Worm (Caenorhabditis elegans) whole organism, late embryonic: Measurements from ENCODE around the gene npp-5.

ENCODE experiments used
- C08G9.2 ChIP-seq: sonication (generic microtip); optimal IDR thresholded peaks from 2 replicates; lab custom pipeline; 2016; ENCODE audit warnings: mild to moderate bottlenecking, missing genetic modification characterization, moderate library complexity, missing compliant biosample characterization
- C38D4.7 ChIP-seq: fragments of 200-800 bp; sonication (Bioruptor generic); optimal IDR thresholded peaks from 2 replicates; lab custom pipeline; 2018; ENCODE audit warnings: mild to moderate bottlenecking, missing genetic modification characterization, moderate library complexity, missing compliant biosample characterization
- F13H6.1 ChIP-seq: sonication (generic microtip); optimal IDR thresholded peaks from 2 replicates; lab custom pipeline; 2016; ENCODE audit warnings: missing genetic modification characterization, missing compliant biosample characterization
- K02D7.2 ChIP-seq: sonication (generic microtip); optimal IDR thresholded peaks from 2 replicates; lab custom pipeline; 2017; ENCODE audit warnings: mild to moderate bottlenecking, missing genetic modification characterization, missing compliant biosample characterization
- K09A11.1 ChIP-seq: sonication (generic microtip); optimal IDR thresholded peaks from 2 replicates; lab custom pipeline; 2017; ENCODE audit warnings: antibody characterized with exemption, mild to moderate bottlenecking, missing genetic modification characterization, missing compliant biosample characterization; ENCODE audit not compliant: insufficient read depth
- Y22D7AL.16 ChIP-seq: sonication (generic microtip); optimal IDR thresholded peaks from 2 replicates; lab custom pipeline; 2016; ENCODE audit warnings: missing genetic modification characterization, missing compliant biosample characterization
- ahr-1 ChIP-seq: sonication (generic microtip); optimal IDR thresholded peaks from 2 replicates; lab custom pipeline; 2016; ENCODE audit warnings: missing genetic modification characterization, missing compliant biosample characterization
- ceh-14 ChIP-seq: sonication (generic microtip); optimal IDR thresholded peaks from 2 replicates; lab custom pipeline; 2016; ENCODE audit warnings: missing genotype, missing genetic modification characterization, missing compliant biosample characterization
- ceh-19 ChIP-seq: fragments of 200-800 bp; sonication (Bioruptor generic); optimal IDR thresholded peaks from 2 replicates; lab custom pipeline; 2018; ENCODE audit warnings: mild to moderate bottlenecking, missing genetic modification characterization, missing compliant biosample characterization
- ceh-2 ChIP-seq: sonication (generic microtip); optimal IDR thresholded peaks from 2 replicates; lab custom pipeline; 2016; ENCODE audit warnings: missing genotype, missing genetic modification characterization, missing compliant biosample characterization
- ceh-22 ChIP-seq: sonication (generic microtip); optimal IDR thresholded peaks from 2 replicates; lab custom pipeline; 2017; ENCODE audit warnings: missing biosample characterization, missing genetic modification characterization
- ceh-31 ChIP-seq: sonication (generic microtip); optimal IDR thresholded peaks from 2 replicates; lab custom pipeline; 2016; ENCODE audit warnings: missing genetic modification characterization, missing compliant biosample characterization
- ceh-34 ChIP-seq: sonication (generic microtip); optimal IDR thresholded peaks from 2 replicates; lab custom pipeline; 2016; ENCODE audit warnings: mild to moderate bottlenecking, missing genetic modification characterization, missing compliant biosample characterization
- ceh-45 ChIP-seq: fragments of 200-800 bp; sonication (Bioruptor generic); IDR thresholded peaks from 2 replicates; pipeline ENCODE4 v1.3.6; 2022; ENCODE audit warnings: missing genetic modification reagents, missing genetic modification characterization, missing compliant biosample characterization
- ceh-48 ChIP-seq: sonication (generic microtip); optimal IDR thresholded peaks from 2 replicates; lab custom pipeline; 2016; ENCODE audit warnings: missing genetic modification characterization, inconsistent platforms, missing compliant biosample characterization
- ceh-6 ChIP-seq: fragments of 200-800 bp; sonication (Bioruptor generic); optimal IDR thresholded peaks from 2 replicates; lab custom pipeline; 2018; ENCODE audit warnings: mild to moderate bottlenecking, missing genetic modification characterization, missing compliant biosample characterization
- che-1 ChIP-seq: sonication (generic microtip); optimal IDR thresholded peaks from 2 replicates; lab custom pipeline; 2016; ENCODE audit warnings: mild to moderate bottlenecking, missing genetic modification characterization, missing compliant biosample characterization
- ets-4 ChIP-seq: sonication (generic microtip); optimal IDR thresholded peaks from 2 replicates; lab custom pipeline; 2016; ENCODE audit warnings: missing genetic modification characterization, missing compliant biosample characterization
- fax-1 ChIP-seq: sonication (generic microtip); optimal IDR thresholded peaks from 2 replicates; lab custom pipeline; 2016; ENCODE audit warnings: missing genotype, missing genetic modification characterization, missing compliant biosample characterization
- fkh-10 ChIP-seq: fragments of 150-350 bp; optimal IDR thresholded peaks from 2 replicates; lab custom pipeline; 2014; ENCODE audit warnings: missing biosample characterization, missing genetic modification reagents, missing genetic modification characterization
- gmeb-2 ChIP-seq: sonication (generic microtip); optimal IDR thresholded peaks from 2 replicates; lab custom pipeline; 2016; ENCODE audit warnings: missing genetic modification characterization, inconsistent platforms, missing compliant biosample characterization
- hlh-13 ChIP-seq: fragments of 200-800 bp; sonication (Bioruptor generic); optimal IDR thresholded peaks from 2 replicates; lab custom pipeline; 2018; ENCODE audit warnings: mild to moderate bottlenecking, missing genetic modification characterization, missing compliant biosample characterization
- lin-11 ChIP-seq: fragments of 200-800 bp; sonication (Bioruptor generic); optimal IDR thresholded peaks from 2 replicates; lab custom pipeline; 2018; ENCODE audit warnings: mild to moderate bottlenecking, missing genetic modification characterization, missing compliant biosample characterization
- mec-3 ChIP-seq: sonication (generic microtip); optimal IDR thresholded peaks from 2 replicates; lab custom pipeline; 2016; ENCODE audit warnings: borderline replicate concordance, missing genetic modification characterization, missing compliant biosample characterization
- nfya-1 ChIP-seq: sonication (generic microtip); optimal IDR thresholded peaks from 2 replicates; lab custom pipeline; 2017; ENCODE audit warnings: missing genetic modification characterization, mild to moderate bottlenecking, missing compliant biosample characterization, antibody characterized with exemption, moderate library complexity
- nhr-11 ChIP-seq: fragments of 150-350 bp; optimal IDR thresholded peaks from 2 replicates; lab custom pipeline; 2014; ENCODE audit warnings: missing biosample characterization, missing genetic modification characterization
- odd-2 ChIP-seq: sonication (generic microtip); optimal IDR thresholded peaks from 2 replicates; lab custom pipeline; 2017; ENCODE audit warnings: antibody characterized with exemption, mild to moderate bottlenecking, missing genetic modification characterization, missing compliant biosample characterization
- pat-9 ChIP-seq: fragments of 200-800 bp; sonication (Bioruptor generic); optimal IDR thresholded peaks from 2 replicates; lab custom pipeline; 2018; ENCODE audit warnings: mild to moderate bottlenecking, missing genetic modification characterization, moderate library complexity, missing compliant biosample characterization
- pha-2 ChIP-seq: sonication (generic microtip); optimal IDR thresholded peaks from 2 replicates; lab custom pipeline; 2017; ENCODE audit warnings: mild to moderate bottlenecking, missing genetic modification characterization, missing compliant biosample characterization
- pros-1 ChIP-seq: fragments of 150-350 bp; optimal IDR thresholded peaks from 2 replicates; lab custom pipeline; 2014; ENCODE audit warnings: missing biosample characterization, missing genetic modification reagents, missing genetic modification characterization
- ref-2 ChIP-seq: sonication (generic microtip); optimal IDR thresholded peaks from 2 replicates; lab custom pipeline; 2016; ENCODE audit warnings: missing genetic modification characterization, missing compliant biosample characterization
- sox-2 ChIP-seq: fragments of 200-800 bp; sonication (Bioruptor generic); IDR thresholded peaks from 2 replicates; pipeline ENCODE4 v1.3.6; 2022; ENCODE audit warnings: missing genetic modification reagents, missing genetic modification characterization, missing compliant biosample characterization
- syd-9 ChIP-seq: sonication (generic microtip); optimal IDR thresholded peaks from 2 replicates; lab custom pipeline; 2016; ENCODE audit warnings: mild to moderate bottlenecking, missing genetic modification characterization, moderate library complexity, missing compliant biosample characterization
- tbx-2 ChIP-seq: sonication (generic microtip); optimal IDR thresholded peaks from 2 replicates; lab custom pipeline; 2016; ENCODE audit warnings: missing genetic modification characterization, missing compliant biosample characterization
- ttx-3 ChIP-seq: sonication (generic microtip); optimal IDR thresholded peaks from 2 replicates; lab custom pipeline; 2016; ENCODE audit warnings: missing genetic modification reagents, missing genetic modification characterization, missing compliant biosample characterization
- unc-42 ChIP-seq: sonication (generic microtip); optimal IDR thresholded peaks from 2 replicates; lab custom pipeline; 2016; ENCODE audit warnings: missing genotype, missing genetic modification characterization, missing compliant biosample characterization
- unc-55 ChIP-seq: sonication (generic microtip); optimal IDR thresholded peaks from 2 replicates; lab custom pipeline; 2017; ENCODE audit warnings: missing biosample characterization, missing genetic modification reagents, missing genetic modification characterization
- unc-86 ChIP-seq: sonication (generic microtip); optimal IDR thresholded peaks from 2 replicates; lab custom pipeline; 2016; ENCODE audit warnings: missing genetic modification characterization, missing compliant biosample characterization
- zip-5 ChIP-seq: sonication (generic microtip); optimal IDR thresholded peaks from 2 replicates; lab custom pipeline; 2016; ENCODE audit warnings: missing genetic modification characterization, missing compliant biosample characterization

npp-5 gene

ce11 chrII:11634057-11634676 lies 34.6 kb upstream of the npp-5 start (continued):
- no peak for TF ChIP-seq ahr-1
- TF ChIP-seq ceh-2 (tag; lab: Kevin White, UChicago) = peak; percentile 24
- TF ChIP-seq pha-2 = peak; percentile 28
- TF ChIP-seq unc-55 (GFP tag; lab: Kevin White, UChicago) = peak; percentile 89
- TF ChIP-seq K09A11.1 = peak; percentile 54
- TF ChIP-seq che-1 (tag; lab: Kevin White, UChicago) = peak; percentile 18
- TF ChIP-seq ceh-19 (GFP tag; lab: Kevin White, UChicago) = peak; percentile 64
- peak; percentile 40 for TF ChIP-seq C08G9.2 (tag; lab: Kevin White, UChicago)
- TF ChIP-seq Y22D7AL.16 (tag; lab: Kevin White, UChicago) = no peak
- TF ChIP-seq ceh-22 = peak; percentile 91
- TF ChIP-seq zip-5 (tag; lab: Kevin White, UChicago) = no peak
- TF ChIP-seq ceh-14 (tag; lab: Kevin White, UChicago) = peak; percentile 47
- TF ChIP-seq nfya-1 = peak; percentile 91
- TF ChIP-seq odd-2 (tag; lab: Kevin White, UChicago) = no peak
- TF ChIP-seq ceh-34 (tag; lab: Kevin White, UChicago) = peak; percentile 90
- peak; percentile 34 for TF ChIP-seq unc-42 (tag; lab: Kevin White, UChicago)
- no peak for TF ChIP-seq K02D7.2 (tag; lab: Kevin White, UChicago)
- TF ChIP-seq sox-2 (GFP tag; lab: Robert Waterston, UW) = peak; percentile 24; the same call in 1 of the 2 replicates
- TF ChIP-seq ttx-3 = no peak
- TF ChIP-seq tbx-2 (tag; lab: Kevin White, UChicago) = peak; percentile 90
- no peak for TF ChIP-seq nhr-11 (tag; lab: Kevin White, UChicago)
- TF ChIP-seq ref-2 (tag; lab: Kevin White, UChicago) = peak; percentile 93
- peak; percentile 67 for TF ChIP-seq F13H6.1 (tag; lab: Kevin White, UChicago)
- no peak for TF ChIP-seq fax-1 (tag; lab: Kevin White, UChicago)
- TF ChIP-seq lin-11 (tag; lab: Kevin White, UChicago) = no peak
- TF ChIP-seq gmeb-2 = no peak
- TF ChIP-seq mec-3 (tag; lab: Kevin White, UChicago) = no peak
- peak; percentile 42 for TF ChIP-seq ceh-6
- TF ChIP-seq ets-4 (tag; lab: Kevin White, UChicago) = peak; percentile 3
- TF ChIP-seq syd-9 = peak; percentile 69
- no peak for TF ChIP-seq unc-86 (tag; lab: Kevin White, UChicago)
- TF ChIP-seq ceh-31 (tag; lab: Kevin White, UChicago) = peak; percentile 93
- TF ChIP-seq ceh-48 (tag; lab: Kevin White, UChicago) = no peak
- no peak for TF ChIP-seq hlh-13 (GFP tag; lab: Kevin White, UChicago)
- no peak for TF ChIP-seq ceh-45 (GFP tag; lab: Robert Waterston, UW)
- peak; percentile 80 for TF ChIP-seq pros-1 (tag; lab: Kevin White, UChicago)
- peak; percentile 19 for TF ChIP-seq pat-9 (tag; lab: Kevin White, UChicago)
- peak; percentile 16 for TF ChIP-seq C38D4.7 (GFP tag; lab: Kevin White, UChicago)

ce11 chrII:11633509-11633908 lies 33.9 kb upstream of the npp-5 start, which contains the start of gene din-1:
Gene din-1, minus strand, starts transcription at chrII:11633609.
- TF ChIP-seq fkh-10 (no peak), ceh-19 (GFP tag; lab: Kevin White, UChicago) (no peak), ref-2 (tag; lab: Kevin White, UChicago) (no peak), unc-86 (tag; lab: Kevin White, UChicago) (no peak), syd-9 (no peak)
- TF ChIP-seq, all 69 proteins: peak for 0
